Fruit fly (Drosophila melanogaster) whole organism, pupa: Measurements from ENCODE around the gene betaGlu.

Source experiments
- CG10348 ChIP-seq: fragments of 200-800 bp; sonication (Bioruptor generic); IDR thresholded peaks from 2 replicates; pipeline ENCODE4 v1.3.6; 2022; ENCODE audit warnings: missing biosample characterization, missing genetic modification characterization
- CG12605 ChIP-seq: fragments of 200-800 bp; sonication (Bioruptor generic); IDR thresholded peaks from 2 replicates; pipeline ENCODE4 v1.3.6; 2022; ENCODE audit warnings: missing biosample characterization, missing genetic modification characterization
- CG13204 ChIP-seq: fragments of 200-800 bp; sonication (Bioruptor generic); optimal IDR thresholded peaks from 2 replicates; lab custom pipeline; 2018; ENCODE audit warnings: missing biosample characterization, mild to moderate bottlenecking, missing genetic modification characterization, moderate library complexity
- CG14655 ChIP-seq: fragments of 200-800 bp; sonication (Bioruptor generic); optimal IDR thresholded peaks from 3 replicates; lab custom pipeline; 2017; ENCODE audit warnings: mild to moderate bottlenecking, missing biosample characterization, missing genetic modification reagents, missing genetic modification characterization
- CG15710 ChIP-seq: fragments of 200-800 bp; sonication (Bioruptor generic); optimal IDR thresholded peaks from 2 replicates; lab custom pipeline; 2018; ENCODE audit warnings: missing biosample characterization, mild to moderate bottlenecking, missing genetic modification characterization, moderate library complexity
- CG17806 ChIP-seq: fragments of 200-800 bp; sonication (Bioruptor generic); optimal IDR thresholded peaks from 2 replicates; lab custom pipeline; 2018; ENCODE audit warnings: missing biosample characterization, mild to moderate bottlenecking, missing genetic modification characterization, moderate library complexity
- CG32121 ChIP-seq: fragments of 200-800 bp; sonication (Bioruptor generic); IDR thresholded peaks from 2 replicates; pipeline ENCODE4 v1.3.6; 2022; ENCODE audit warnings: missing biosample characterization, missing genetic modification characterization
- CG34367 ChIP-seq: fragments of 200-800 bp; sonication (Bioruptor generic); optimal IDR thresholded peaks from 2 replicates; lab custom pipeline; 2018; ENCODE audit warnings: missing biosample characterization, mild to moderate bottlenecking, missing genetic modification characterization
- CG4496 ChIP-seq: fragments of 200-800 bp; sonication (Bioruptor generic); IDR thresholded peaks from 3 replicates; pipeline ENCODE4 v1.3.6; 2022; ENCODE audit warnings: missing biosample characterization, missing genetic modification characterization
- CG8159 ChIP-seq: fragments of 200-800 bp; sonication (Bioruptor generic); optimal IDR thresholded peaks from 3 replicates; lab custom pipeline; 2018; ENCODE audit warnings: missing biosample characterization, mild to moderate bottlenecking, missing genetic modification characterization, moderate library complexity
- CG8301 ChIP-seq: fragments of 200-800 bp; sonication (Bioruptor generic); optimal IDR thresholded peaks from 2 replicates; lab custom pipeline; 2018; ENCODE audit warnings: missing biosample characterization, mild to moderate bottlenecking, missing genetic modification characterization
- CG9948 ChIP-seq: fragments of 200-800 bp; sonication (Bioruptor generic); optimal IDR thresholded peaks from 2 replicates; lab custom pipeline; 2018; ENCODE audit warnings: missing biosample characterization, mild to moderate bottlenecking, missing genetic modification characterization, moderate library complexity
- D1 ChIP-seq: fragments of 200-800 bp; sonication (Bioruptor generic); optimal IDR thresholded peaks from 2 replicates; lab custom pipeline; 2018; ENCODE audit warnings: missing biosample characterization, mild to moderate bottlenecking, missing genetic modification characterization, moderate library complexity
- EcR ChIP-seq: fragments of 200-800 bp; sonication (Bioruptor generic); optimal IDR thresholded peaks from 3 replicates; lab custom pipeline; 2019; ENCODE audit warnings: missing biosample characterization, missing genetic modification characterization, mild to moderate bottlenecking, moderate library complexity, missing genetic modification reagents
- Ets98B ChIP-seq: fragments of 200-800 bp; sonication (Bioruptor generic); IDR thresholded peaks from 2 replicates; pipeline ENCODE4 v1.3.6; 2022; ENCODE audit warnings: missing biosample characterization, missing genetic modification characterization
- Pif1A ChIP-seq: fragments of 200-800 bp; sonication (Bioruptor generic); optimal IDR thresholded peaks from 3 replicates; lab custom pipeline; 2016; ENCODE audit warnings: missing biosample characterization, missing genetic modification characterization
- Pif1B ChIP-seq: fragments of 200-800 bp; sonication (Bioruptor generic); optimal IDR thresholded peaks from 3 replicates; lab custom pipeline; 2016; ENCODE audit warnings: missing biosample characterization, missing genetic modification characterization
- Snoo ChIP-seq: fragments of 200-800 bp; sonication (Bioruptor generic); optimal IDR thresholded peaks from 3 replicates; lab custom pipeline; 2017; ENCODE audit warnings: missing biosample characterization, mild to moderate bottlenecking, missing genetic modification characterization, inconsistent platforms
- fd96Ca ChIP-seq: fragments of 200-800 bp; sonication (Bioruptor generic); IDR thresholded peaks from 3 replicates; pipeline ENCODE4 v1.3.6; 2022; ENCODE audit warnings: missing biosample characterization, missing genetic modification characterization
- gl ChIP-seq: fragments of 200-800 bp; sonication (Bioruptor generic); optimal IDR thresholded peaks from 2 replicates; lab custom pipeline; 2018; ENCODE audit warnings: missing biosample characterization, mild to moderate bottlenecking, missing genetic modification characterization
- rn ChIP-seq: fragments of 200-800 bp; sonication (Bioruptor generic); IDR thresholded peaks from 2 replicates; pipeline ENCODE4 v1.3.6; 2022; ENCODE audit warnings: missing biosample characterization, missing genetic modification characterization

betaGlu gene

dm6 chr3R:31768198-31768597, 3.5 kb downstream of the betaGlu start:
- TF ChIP-seq Pif1A (GFP tag; lab: Kevin White, UChicago) (peak; percentile 75), CG9948 (tag; lab: Kevin White, UChicago) (peak; percentile 71), fd96Ca (peak; percentile 93), Snoo (tag; lab: Kevin White, UChicago) (no peak), gl (tag; lab: Kevin White, UChicago) (no peak), rn (GFP tag; lab: Robert Waterston, UW) (peak; percentile 63), EcR (no peak), CG14655 (GFP tag; lab: Kevin White, UChicago) (peak; percentile 91), Ets98B (peak; percentile 89), Pif1B (GFP tag; lab: Kevin White, UChicago) (peak; percentile 53), CG8159 (tag; lab: Kevin White, UChicago) (peak; percentile 45), CG4496 (GFP tag; lab: Robert Waterston, UW) (peak; percentile 89), CG10348 (no peak), CG32121 (GFP tag; lab: Robert Waterston, UW) (peak; percentile 85), D1 (no peak), CG8301 (tag; lab: Kevin White, UChicago) (peak; percentile 92), CG17806 (tag; lab: Kevin White, UChicago) (peak; percentile 61), CG15710 (tag; lab: Kevin White, UChicago) (no peak), CG13204 (no peak), CG12605 (GFP tag; lab: Robert Waterston, UW) (peak; percentile 68)

- TF ChIP-seq CG8301 (tag; lab: Kevin White, UChicago) (peak; percentile 71), D1 (no peak), CG32121 (GFP tag; lab: Robert Waterston, UW) (no peak), Snoo (tag; lab: Kevin White, UChicago) (no peak), fd96Ca (0 out of 3 replicates have a peak, but pooled peaks have one; percentile 25), CG9948 (tag; lab: Kevin White, UChicago) (peak; percentile 47), CG12605 (GFP tag; lab: Robert Waterston, UW) (no peak), EcR (no peak), Pif1B (GFP tag; lab: Kevin White, UChicago) (peak; percentile 47), CG8159 (tag; lab: Kevin White, UChicago) (peak; percentile 54), Pif1A (GFP tag; lab: Kevin White, UChicago) (peak; percentile 56), CG34367 (tag; lab: Kevin White, UChicago) (peak; percentile 14), CG17806 (tag; lab: Kevin White, UChicago) (peak; percentile 32), CG14655 (GFP tag; lab: Kevin White, UChicago) (peak; percentile 84), CG4496 (GFP tag; lab: Robert Waterston, UW) (no peak)
Observed at dm6 chr3R:31767528-31767927, 4.1 kb downstream of the betaGlu start.

dm6 chr3R:31765145-31765544, 6.5 kb downstream of the betaGlu start:
- TF ChIP-seq CG8159 (tag; lab: Kevin White, UChicago) (no peak), CG12605 (GFP tag; lab: Robert Waterston, UW) (no peak), CG15710 (tag; lab: Kevin White, UChicago) (no peak), gl (tag; lab: Kevin White, UChicago) (no peak), D1 (no peak), EcR (no peak), Pif1B (GFP tag; lab: Kevin White, UChicago) (no peak), CG4496 (GFP tag; lab: Robert Waterston, UW) (no peak), fd96Ca (no peak), Snoo (tag; lab: Kevin White, UChicago) (no peak), rn (GFP tag; lab: Robert Waterston, UW) (no peak), CG32121 (GFP tag; lab: Robert Waterston, UW) (no peak), Pif1A (GFP tag; lab: Kevin White, UChicago) (no peak), CG34367 (tag; lab: Kevin White, UChicago) (no peak), CG8301 (tag; lab: Kevin White, UChicago) (no peak), Ets98B (no peak), CG10348 (no peak)

dm6 chr3R:31764672-31765071, 7.0 kb downstream of the betaGlu start, which contains the start of gene CG2150:
Gene CG2150, minus strand, starts transcription at chr3R:31764772.
- TF ChIP-seq CG17806 (tag; lab: Kevin White, UChicago) = no peak
- TF ChIP-seq gl (tag; lab: Kevin White, UChicago) = no peak
- peak; percentile 24; the same call in 1 of the 2 replicates for TF ChIP-seq Ets98B
- TF ChIP-seq CG9948 (tag; lab: Kevin White, UChicago) = no peak
- peak; percentile 16; the same call in 1 of the 3 replicates for TF ChIP-seq CG4496 (GFP tag; lab: Robert Waterston, UW)

dm6 chr3R:31762672-31763071, 9.0 kb downstream of the betaGlu start:
- TF ChIP-seq Pif1A (GFP tag; lab: Kevin White, UChicago) (peak; percentile 71), CG15710 (tag; lab: Kevin White, UChicago) (peak; percentile 70), CG9948 (tag; lab: Kevin White, UChicago) (peak; percentile 65), CG10348 (no peak), Snoo (tag; lab: Kevin White, UChicago) (no peak), EcR (peak; percentile 2), CG8159 (tag; lab: Kevin White, UChicago) (peak; percentile 84), Pif1B (GFP tag; lab: Kevin White, UChicago) (peak; percentile 76), CG8301 (tag; lab: Kevin White, UChicago) (peak; percentile 70), gl (tag; lab: Kevin White, UChicago) (no peak), CG14655 (GFP tag; lab: Kevin White, UChicago) (peak; percentile 76), CG17806 (tag; lab: Kevin White, UChicago) (peak; percentile 75), CG13204 (peak; percentile 22), fd96Ca (peak; percentile 78), CG12605 (GFP tag; lab: Robert Waterston, UW) (no peak), CG4496 (GFP tag; lab: Robert Waterston, UW) (peak; percentile 51; the same call in 2 of the 3 replicates), Ets98B (peak; percentile 58), CG34367 (tag; lab: Kevin White, UChicago) (peak; percentile 55), D1 (no peak), rn (GFP tag; lab: Robert Waterston, UW) (no peak), CG32121 (GFP tag; lab: Robert Waterston, UW) (peak; percentile 49; the same call in 1 of the 2 replicates)
